Fruit fly (Drosophila melanogaster) whole organism, embryonic: ENCODE results near the gene Tbcc.

ENCODE experiments used
- Atf6 ChIP-seq: fragments of 200-800 bp; sonication (Bioruptor generic); IDR thresholded peaks from 2 replicates; pipeline ENCODE4 v1.3.6; 2022; ENCODE audit warnings: missing biosample characterization, missing genetic modification characterization
- B-H1 ChIP-seq: fragments of 200-800 bp; sonication (Bioruptor generic); IDR thresholded peaks from 3 replicates; pipeline ENCODE4 v1.3.6; 2022; ENCODE audit warnings: missing biosample characterization, missing genetic modification characterization
- CG10209 ChIP-seq: fragments of 200-800 bp; sonication (Bioruptor generic); optimal IDR thresholded peaks from 3 replicates; lab custom pipeline; 2017; ENCODE audit warnings: missing biosample characterization, mild to moderate bottlenecking, missing genetic modification characterization, missing genetic modification reagents
- CG10274 ChIP-seq: fragments of 200-800 bp; sonication (Bioruptor generic); optimal IDR thresholded peaks from 3 replicates; lab custom pipeline; 2017; ENCODE audit warnings: missing biosample characterization, mild to moderate bottlenecking, missing genetic modification characterization
- CG10654 ChIP-seq: fragments of 200-800 bp; sonication (Bioruptor generic); optimal IDR thresholded peaks from 2 replicates; lab custom pipeline; 2016; ENCODE audit warnings: missing biosample characterization, missing genetic modification characterization
- CG11504 ChIP-seq: fragments of 200-800 bp; sonication (Bioruptor generic); optimal IDR thresholded peaks from 3 replicates; lab custom pipeline; 2019; ENCODE audit warnings: missing biosample characterization, mild to moderate bottlenecking, missing genetic modification characterization, moderate library complexity
- CG11696 ChIP-seq: fragments of 200-800 bp; sonication (Bioruptor generic); IDR thresholded peaks from 2 replicates; pipeline ENCODE4 v1.3.6; 2022; ENCODE audit warnings: missing biosample characterization, missing genetic modification characterization
- CG13123 ChIP-seq: fragments of 200-800 bp; sonication (Bioruptor generic); optimal IDR thresholded peaks from 2 replicates; lab custom pipeline; 2016; ENCODE audit warnings: missing biosample characterization, missing genetic modification characterization
- CG14014 ChIP-seq: fragments of 200-800 bp; sonication (Bioruptor generic); IDR thresholded peaks from 2 replicates; pipeline ENCODE4 v1.3.6; 2022; ENCODE audit warnings: missing biosample characterization, missing genetic modification characterization
- CG15073 ChIP-seq: fragments of 200-800 bp; sonication (Bioruptor generic); optimal IDR thresholded peaks from 2 replicates; lab custom pipeline; 2016; ENCODE audit warnings: missing biosample characterization, missing genetic modification characterization
- CG17829 ChIP-seq: fragments of 200-800 bp; optimal IDR thresholded peaks from 2 replicates; lab custom pipeline; 2019; ENCODE audit warnings: missing biosample characterization, mild to moderate bottlenecking, missing genetic modification characterization, moderate library complexity
- CG1832 ChIP-seq: fragments of 200-800 bp; sonication (Bioruptor generic); optimal IDR thresholded peaks from 2 replicates; lab custom pipeline; 2017; ENCODE audit warnings: missing biosample characterization, mild to moderate bottlenecking, missing genetic modification characterization, inconsistent platforms
- CG4424 ChIP-seq: fragments of 200-800 bp; sonication (Bioruptor generic); optimal IDR thresholded peaks from 3 replicates; lab custom pipeline; 2016; ENCODE audit warnings: missing biosample characterization, missing genetic modification characterization
- CG5953 ChIP-seq: fragments of 200-800 bp; sonication (Bioruptor generic); IDR thresholded peaks from 2 replicates; pipeline ENCODE4 v1.3.6; 2022; ENCODE audit warnings: missing biosample characterization, missing genetic modification characterization
- CG6254 ChIP-seq: fragments of 200-800 bp; sonication (Bioruptor generic); optimal IDR thresholded peaks from 3 replicates; lab custom pipeline; 2017; ENCODE audit warnings: mild to moderate bottlenecking, missing biosample characterization, missing genetic modification reagents, missing genetic modification characterization
- CG6683 ChIP-seq: fragments of 200-800 bp; sonication (Bioruptor generic); optimal IDR thresholded peaks from 2 replicates; lab custom pipeline; 2017; ENCODE audit warnings: missing biosample characterization, mild to moderate bottlenecking, missing genetic modification characterization, missing genetic modification reagents
- CG8944 ChIP-seq: fragments of 200-800 bp; sonication (Bioruptor generic); optimal IDR thresholded peaks from 3 replicates; lab custom pipeline; 2016; ENCODE audit warnings: missing biosample characterization, missing genetic modification characterization
- CG9797 ChIP-seq: fragments of 200-800 bp; sonication (Bioruptor generic); optimal IDR thresholded peaks from 3 replicates; lab custom pipeline; 2018; ENCODE audit warnings: missing biosample characterization, mild to moderate bottlenecking, missing genetic modification characterization
- Camta ChIP-seq: fragments of 200-800 bp; sonication (Bioruptor generic); optimal IDR thresholded peaks from 2 replicates; lab custom pipeline; 2016; ENCODE audit warnings: missing biosample characterization, missing genetic modification characterization
- E2f1 ChIP-seq: fragments of 200-800 bp; sonication (Bioruptor generic); IDR thresholded peaks from 2 replicates; pipeline ENCODE4 v1.3.6; 2022; ENCODE audit warnings: missing biosample characterization, missing genetic modification characterization
- Gsc ChIP-seq: fragments of 200-800 bp; sonication (Bioruptor generic); IDR thresholded peaks from 2 replicates; pipeline ENCODE4 v1.3.6; 2022; ENCODE audit warnings: missing biosample characterization, missing genetic modification characterization
- HLH54F ChIP-seq: fragments of 200-800 bp; sonication (Bioruptor generic); optimal IDR thresholded peaks from 3 replicates; lab custom pipeline; 2016; ENCODE audit warnings: missing biosample characterization, missing genetic modification characterization
- HmgZ ChIP-seq: fragments of 200-800 bp; sonication (Bioruptor generic); optimal IDR thresholded peaks from 2 replicates; lab custom pipeline; 2018; ENCODE audit warnings: missing biosample characterization, mild to moderate bottlenecking, missing genetic modification characterization
- Hr51 ChIP-seq, 2 experiments: fragments of 200-800 bp; sonication (Bioruptor generic); optimal IDR thresholded peaks; 2 replicates in 1 of 2; 3 replicates in 1 of 2; lab custom pipeline; 2016 to 2018; ENCODE audit warnings: missing biosample characterization in 2 of 2, missing genetic modification characterization in 2 of 2, mild to moderate bottlenecking in 1 of 2, moderate library complexity in 1 of 2
- Lim3 ChIP-seq: fragments of 200-800 bp; sonication (Bioruptor generic); IDR thresholded peaks from 2 replicates; pipeline ENCODE4 v1.3.6; 2022; ENCODE audit warnings: missing biosample characterization, missing genetic modification characterization
- MBD-R2 ChIP-seq: fragments of 200-800 bp; sonication (Bioruptor generic); IDR thresholded peaks from 2 replicates; pipeline ENCODE4 v1.3.6; 2022; ENCODE audit warnings: missing biosample characterization, missing genetic modification characterization
- Mad ChIP-seq: fragments of 200-800 bp; sonication (Bioruptor generic); optimal IDR thresholded peaks from 2 replicates; lab custom pipeline; 2016; ENCODE audit warnings: missing biosample characterization, missing genetic modification characterization
- NFAT ChIP-seq: fragments of 200-800 bp; sonication (Bioruptor generic); IDR thresholded peaks from 2 replicates; pipeline ENCODE4 v1.3.6; 2022; ENCODE audit warnings: missing biosample characterization, missing genetic modification characterization
- Neu2 ChIP-seq: fragments of 200-800 bp; sonication (Bioruptor generic); optimal IDR thresholded peaks from 3 replicates; lab custom pipeline; 2016; ENCODE audit warnings: missing biosample characterization, missing genetic modification characterization, borderline replicate concordance
- Opbp ChIP-seq: fragments of 200-800 bp; sonication (Bioruptor generic); IDR thresholded peaks from 3 replicates; pipeline ENCODE4 v1.3.6; 2022; ENCODE audit warnings: missing biosample characterization, missing genetic modification characterization; ENCODE audit not compliant: partially characterized antibody
- PHDP ChIP-seq: fragments of 200-800 bp; sonication (Bioruptor generic); optimal IDR thresholded peaks from 3 replicates; lab custom pipeline; 2018; ENCODE audit warnings: missing biosample characterization, mild to moderate bottlenecking, missing genetic modification characterization, moderate library complexity
- Ptx1 ChIP-seq: fragments of 200-800 bp; sonication (Bioruptor generic); IDR thresholded peaks from 2 replicates; pipeline ENCODE4 v1.3.6; 2022; ENCODE audit warnings: missing biosample characterization, missing genetic modification characterization
- Side ChIP-seq: fragments of 200-800 bp; sonication (Bioruptor generic); optimal IDR thresholded peaks from 2 replicates; lab custom pipeline; 2016; ENCODE audit warnings: missing biosample characterization, missing genetic modification characterization
- Tbp ChIP-seq: fragments of >200 bp; optimal IDR thresholded peaks from 2 replicates; lab custom pipeline; 2018; ENCODE audit warnings: missing biosample characterization, missing genetic modification characterization
- cas ChIP-seq: fragments of 200-800 bp; sonication (Bioruptor generic); IDR thresholded peaks from 2 replicates; pipeline ENCODE4 v1.3.6; 2022; ENCODE audit warnings: missing biosample characterization, missing genetic modification characterization
- ci ChIP-seq: fragments of 200-800 bp; sonication (Bioruptor generic); IDR thresholded peaks from 3 replicates; pipeline ENCODE4 v1.3.6; 2022; ENCODE audit warnings: missing biosample characterization, missing genetic modification characterization
- croc ChIP-seq: fragments of 200-800 bp; sonication (Bioruptor generic); conservative IDR thresholded peaks from 3 replicates; pipeline ENCODE4 v1.3.6; 2022; ENCODE audit warnings: missing biosample characterization, missing genetic modification characterization
- dmrt11E ChIP-seq: fragments of 200-800 bp; sonication (Bioruptor generic); optimal IDR thresholded peaks from 3 replicates; lab custom pipeline; 2018; ENCODE audit warnings: missing biosample characterization, mild to moderate bottlenecking, missing genetic modification characterization, moderate library complexity
- emc ChIP-seq: fragments of 200-800 bp; sonication (Bioruptor generic); optimal IDR thresholded peaks from 2 replicates; lab custom pipeline; 2016; ENCODE audit warnings: missing biosample characterization, missing genetic modification characterization
- eve ChIP-seq, 2 experiments: fragments of >200 bp; optimal IDR thresholded peaks; 2 replicates each; lab custom pipeline; 2017; ENCODE audit warnings: missing biosample characterization in 2 of 2, missing genetic modification characterization in 2 of 2
- ewg ChIP-seq: fragments of 200-800 bp; sonication (Bioruptor generic); optimal IDR thresholded peaks from 3 replicates; lab custom pipeline; 2017; ENCODE audit warnings: mild to moderate bottlenecking, missing biosample characterization, missing genetic modification reagents, missing genetic modification characterization
- fd96Cb ChIP-seq: fragments of 200-800 bp; sonication (Bioruptor generic); optimal IDR thresholded peaks from 2 replicates; lab custom pipeline; 2018; ENCODE audit warnings: missing biosample characterization, mild to moderate bottlenecking, missing genetic modification characterization, moderate library complexity
- gfzf ChIP-seq: fragments of 200-800 bp; sonication (Bioruptor generic); optimal IDR thresholded peaks from 2 replicates; lab custom pipeline; 2016; ENCODE audit warnings: missing biosample characterization, mild to moderate bottlenecking, missing genetic modification characterization, moderate library complexity
- mld ChIP-seq: fragments of 200-800 bp; sonication (Bioruptor generic); IDR thresholded peaks from 3 replicates; pipeline ENCODE4 v1.3.6; 2022; ENCODE audit warnings: missing biosample characterization, missing genetic modification characterization; ENCODE audit not compliant: partially characterized antibody
- otp ChIP-seq: fragments of 200-800 bp; sonication (Bioruptor generic); IDR thresholded peaks from 3 replicates; pipeline ENCODE4, ENCODE4 v1.3.6; 2022; ENCODE audit warnings: missing biosample characterization, missing genetic modification characterization
- repo ChIP-seq: fragments of 200-800 bp; sonication (Bioruptor generic); optimal IDR thresholded peaks from 2 replicates; lab custom pipeline; 2016; ENCODE audit warnings: missing biosample characterization, missing genetic modification characterization
- stc ChIP-seq: fragments of 200-800 bp; sonication (Bioruptor generic); IDR thresholded peaks from 2 replicates; pipeline ENCODE4 v1.3.6; 2022; ENCODE audit warnings: missing biosample characterization, missing genetic modification characterization
- tio ChIP-seq: fragments of 200-800 bp; sonication (Bioruptor generic); optimal IDR thresholded peaks from 2 replicates; lab custom pipeline; 2017; ENCODE audit warnings: missing biosample characterization, missing genetic modification characterization, inconsistent platforms
- ttk ChIP-seq: fragments of 200-800 bp; sonication (Bioruptor generic); IDR thresholded peaks from 2 replicates; pipeline ENCODE4 v2.1.2; 2022; ENCODE audit warnings: missing biosample characterization, missing genetic modification characterization
- zen ChIP-seq: fragments of 200-800 bp; sonication (Bioruptor generic); optimal IDR thresholded peaks from 3 replicates; lab custom pipeline; 2018; ENCODE audit warnings: missing biosample characterization, mild to moderate bottlenecking, missing genetic modification characterization, moderate library complexity

Gene Tbcc

dm6 chr2L:4222002-4222920, 34.7 kb upstream of the Tbcc start (continued):
- no peak for TF ChIP-seq eve (GFP tag; optimal IDR thresholded peaks at IDR 0.05; lab: Kevin White, UChicago)
- TF ChIP-seq CG10654 (GFP tag; lab: Kevin White, UChicago) = no peak
- TF ChIP-seq CG6683 = no peak
- TF ChIP-seq zen (tag; lab: Kevin White, UChicago) = peak; percentile 49
- TF ChIP-seq CG6254 (GFP tag; lab: Kevin White, UChicago) = no peak
- no peak for TF ChIP-seq MBD-R2
- TF ChIP-seq CG10209 = no peak
- TF ChIP-seq Gsc (GFP tag; lab: Robert Waterston, UW) = no peak
- 0 out of 3 replicates have a peak, but pooled peaks have one; percentile 11 for TF ChIP-seq Opbp (GFP tag; lab: Robert Waterston, UW)
- no peak for TF ChIP-seq Tbp (GFP tag; lab: Kevin White, UChicago)
- TF ChIP-seq tio = peak; percentile 35
- TF ChIP-seq Side = no peak
- no peak for TF ChIP-seq ci
- peak; percentile 76 for TF ChIP-seq dmrt11E
- TF ChIP-seq stc = no peak
- no peak for TF ChIP-seq NFAT
- TF ChIP-seq emc = no peak
- peak; percentile 32 for TF ChIP-seq CG17829 (tag; lab: Kevin White, UChicago)
- TF ChIP-seq CG1832 (GFP tag; lab: Kevin White, UChicago) = no peak
- TF ChIP-seq gfzf (GFP tag; lab: Kevin White, UChicago) = no peak
- TF ChIP-seq cas (GFP tag; lab: Robert Waterston, UW) = no peak
- TF ChIP-seq repo (GFP tag; lab: Kevin White, UChicago) = no peak
- no peak for TF ChIP-seq CG11696
- TF ChIP-seq CG9797 (GFP tag; lab: Kevin White, UChicago) = no peak
- TF ChIP-seq CG10274 (GFP tag; lab: Kevin White, UChicago) = no peak
- no peak for TF ChIP-seq E2f1 (GFP tag; lab: Robert Waterston, UW)
- TF ChIP-seq ewg = no peak
- no peak for TF ChIP-seq CG5953
- TF ChIP-seq CG15073 = no peak
- TF ChIP-seq croc (GFP tag; lab: Robert Waterston, UW) = no peak
- no peak for TF ChIP-seq ttk (GFP tag; lab: Robert Waterston, UW)
- TF ChIP-seq fd96Cb = peak; percentile 26
- TF ChIP-seq CG13123 (GFP tag; lab: Kevin White, UChicago) = no peak
- no peak for TF ChIP-seq Hr51 (GFP tag; optimal IDR thresholded peaks at IDR 0.05; lab: Kevin White, UChicago)
- no peak for TF ChIP-seq Ptx1 (GFP tag; lab: Robert Waterston, UW)
- no peak for TF ChIP-seq CG14014
- no peak for TF ChIP-seq HmgZ
- no peak for TF ChIP-seq CG8944 (GFP tag; lab: Kevin White, UChicago)
- no peak for TF ChIP-seq Atf6 (GFP tag; lab: Robert Waterston, UW)
- TF ChIP-seq Neu2 (GFP tag; lab: Kevin White, UChicago) = no peak
- no peak for TF ChIP-seq Camta (GFP tag; lab: Kevin White, UChicago)
- peak; percentile 60 for TF ChIP-seq CG4424 (GFP tag; lab: Kevin White, UChicago)
- TF ChIP-seq CG11504 = no peak
- no peak for TF ChIP-seq B-H1 (GFP tag; lab: Robert Waterston, UW)
- TF ChIP-seq PHDP (tag; lab: Kevin White, UChicago) = no peak
- no peak for TF ChIP-seq mld (GFP tag; lab: Robert Waterston, UW)
- TF ChIP-seq Lim3 (GFP tag; lab: Robert Waterston, UW) = no peak
- TF ChIP-seq HLH54F (GFP tag; lab: Kevin White, UChicago) = no peak
- no peak for TF ChIP-seq Mad (GFP tag; lab: Kevin White, UChicago)
- no peak for TF ChIP-seq otp (GFP tag; lab: Robert Waterston, UW)
